Fruit fly (Drosophila melanogaster) whole organism, embryonic: ENCODE data around the gene Dis3l2.

Source experiments
- Atf3 ChIP-seq: fragments of 200-800 bp; sonication (Bioruptor generic); optimal IDR thresholded peaks from 3 replicates; lab custom pipeline; 2016; ENCODE audit warnings: missing biosample characterization, missing genetic modification characterization
- Awh ChIP-seq: fragments of 200-800 bp; sonication (Bioruptor generic); IDR thresholded peaks from 2 replicates; pipeline ENCODE4, ENCODE4 v1.3.6; 2022; ENCODE audit warnings: missing biosample characterization, missing genetic modification characterization
- CG10274 ChIP-seq: fragments of 200-800 bp; sonication (Bioruptor generic); optimal IDR thresholded peaks from 3 replicates; lab custom pipeline; 2017; ENCODE audit warnings: missing biosample characterization, mild to moderate bottlenecking, missing genetic modification characterization
- CG10654 ChIP-seq: fragments of 200-800 bp; sonication (Bioruptor generic); optimal IDR thresholded peaks from 2 replicates; lab custom pipeline; 2016; ENCODE audit warnings: missing biosample characterization, missing genetic modification characterization
- CG12769 ChIP-seq: fragments of 200-800 bp; sonication (Bioruptor generic); optimal IDR thresholded peaks from 2 replicates; lab custom pipeline; 2019; ENCODE audit warnings: missing biosample characterization, mild to moderate bottlenecking, missing genetic modification characterization, moderate library complexity
- CG13894 ChIP-seq: fragments of 200-800 bp; sonication (Bioruptor generic); optimal IDR thresholded peaks from 3 replicates; lab custom pipeline; 2018; ENCODE audit warnings: missing biosample characterization, mild to moderate bottlenecking, missing genetic modification characterization, moderate library complexity
- CG14014 ChIP-seq: fragments of 200-800 bp; sonication (Bioruptor generic); IDR thresholded peaks from 2 replicates; pipeline ENCODE4 v1.3.6; 2022; ENCODE audit warnings: missing biosample characterization, missing genetic modification characterization
- CG15601 ChIP-seq: fragments of 200-800 bp; sonication (Bioruptor generic); optimal IDR thresholded peaks from 3 replicates; lab custom pipeline; 2019; ENCODE audit warnings: missing biosample characterization, mild to moderate bottlenecking, missing genetic modification characterization, moderate library complexity
- CG17328 ChIP-seq: fragments of 200-800 bp; sonication (Bioruptor generic); IDR thresholded peaks from 2 replicates; pipeline ENCODE4 v1.3.6; 2022; ENCODE audit warnings: missing biosample characterization, missing genetic modification characterization
- CG17568 ChIP-seq: fragments of 200-800 bp; sonication (Bioruptor generic); optimal IDR thresholded peaks from 2 replicates; lab custom pipeline; 2018; ENCODE audit warnings: missing biosample characterization, mild to moderate bottlenecking, missing genetic modification characterization, moderate library complexity
- CG2199 ChIP-seq: fragments of 200-800 bp; sonication (Bioruptor generic); IDR thresholded peaks from 3 replicates; pipeline ENCODE4 v1.3.6; 2022; ENCODE audit warnings: missing biosample characterization, missing genetic modification characterization
- CG2712 ChIP-seq: fragments of 200-800 bp; optimal IDR thresholded peaks from 3 replicates; lab custom pipeline; 2019; ENCODE audit warnings: missing biosample characterization, mild to moderate bottlenecking, missing genetic modification characterization, moderate library complexity
- CG31365 ChIP-seq: fragments of 200-800 bp; sonication (Bioruptor generic); optimal IDR thresholded peaks from 2 replicates; lab custom pipeline; 2018; ENCODE audit warnings: missing biosample characterization, mild to moderate bottlenecking, missing genetic modification characterization
- CG31441 ChIP-seq: fragments of 200-800 bp; sonication (Bioruptor generic); IDR thresholded peaks from 2 replicates; pipeline ENCODE4 v1.3.6; 2022; ENCODE audit warnings: missing biosample characterization, missing genetic modification characterization
- CG3847 ChIP-seq: fragments of 200-800 bp; sonication (Bioruptor generic); IDR thresholded peaks from 2 replicates; pipeline ENCODE4 v1.3.6; 2022; ENCODE audit warnings: missing biosample characterization, missing genetic modification characterization
- CG43689 ChIP-seq: fragments of 200-800 bp; sonication (Bioruptor generic); IDR thresholded peaks from 2 replicates; pipeline ENCODE4 v1.3.6; 2022; ENCODE audit warnings: missing biosample characterization, missing genetic modification characterization
- CG4424 ChIP-seq: fragments of 200-800 bp; sonication (Bioruptor generic); optimal IDR thresholded peaks from 3 replicates; lab custom pipeline; 2016; ENCODE audit warnings: missing biosample characterization, missing genetic modification characterization
- CG4617 ChIP-seq: fragments of 200-800 bp; sonication (Bioruptor generic); optimal IDR thresholded peaks from 3 replicates; lab custom pipeline; 2016; ENCODE audit warnings: missing biosample characterization, missing genetic modification characterization, borderline replicate concordance
- CG4730 ChIP-seq: fragments of 200-800 bp; sonication (Bioruptor generic); IDR thresholded peaks from 2 replicates; pipeline ENCODE4 v1.3.6; 2022; ENCODE audit warnings: missing biosample characterization, missing genetic modification characterization
- CG5180 ChIP-seq: fragments of 200-800 bp; sonication (Bioruptor generic); optimal IDR thresholded peaks from 3 replicates; lab custom pipeline; 2017; ENCODE audit warnings: missing biosample characterization, missing genetic modification characterization, mild to moderate bottlenecking, moderate library complexity, missing genetic modification reagents
- CG7839 ChIP-seq: fragments of 200-800 bp; sonication (Bioruptor generic); optimal IDR thresholded peaks from 3 replicates; lab custom pipeline; 2018; ENCODE audit warnings: missing biosample characterization, mild to moderate bottlenecking, missing genetic modification characterization, moderate library complexity
- CG9215 ChIP-seq: fragments of 200-800 bp; sonication (Bioruptor generic); IDR thresholded peaks from 2 replicates; pipeline ENCODE4 v1.3.6; 2022; ENCODE audit warnings: missing biosample characterization, missing genetic modification characterization
- CG9437 ChIP-seq: fragments of 200-800 bp; sonication (Bioruptor generic); optimal IDR thresholded peaks from 2 replicates; lab custom pipeline; 2018; ENCODE audit warnings: missing biosample characterization, mild to moderate bottlenecking, missing genetic modification characterization
- E2f1 ChIP-seq: fragments of 200-800 bp; sonication (Bioruptor generic); IDR thresholded peaks from 2 replicates; pipeline ENCODE4 v1.3.6; 2022; ENCODE audit warnings: missing biosample characterization, missing genetic modification characterization
- Gsc ChIP-seq: fragments of 200-800 bp; sonication (Bioruptor generic); IDR thresholded peaks from 2 replicates; pipeline ENCODE4 v1.3.6; 2022; ENCODE audit warnings: missing biosample characterization, missing genetic modification characterization
- Med ChIP-seq: fragments of 200-800 bp; sonication (Bioruptor generic); peaks from one replicate; lab custom pipeline; 2016; ENCODE audit warnings: missing biosample characterization, missing genetic modification characterization, mild to moderate bottlenecking, inconsistent platforms, moderate library complexity
- Oli ChIP-seq: fragments of 200-800 bp; sonication (Bioruptor generic); optimal IDR thresholded peaks from 2 replicates; lab custom pipeline; 2018; ENCODE audit warnings: missing biosample characterization, mild to moderate bottlenecking, missing genetic modification characterization, moderate library complexity
- ab ChIP-seq: fragments of 200-800 bp; sonication (Bioruptor generic); optimal IDR thresholded peaks from 2 replicates; lab custom pipeline; 2016; ENCODE audit warnings: missing biosample characterization, missing genetic modification characterization
- abd-A ChIP-seq: fragments of 200-800 bp; sonication (Bioruptor generic); optimal IDR thresholded peaks from 3 replicates; lab custom pipeline; 2019; ENCODE audit warnings: missing biosample characterization, mild to moderate bottlenecking, missing genetic modification characterization, moderate library complexity
- bbx ChIP-seq: fragments of 200-800 bp; sonication (Bioruptor generic); IDR thresholded peaks from 2 replicates; pipeline ENCODE4 v1.3.6; 2022; ENCODE audit warnings: missing biosample characterization, missing genetic modification characterization; ENCODE audit not compliant: partially characterized antibody
- bowl ChIP-seq: fragments of 200-800 bp; sonication (Bioruptor generic); IDR thresholded peaks from 2 replicates; pipeline ENCODE4 v1.3.6; 2022; ENCODE audit warnings: missing biosample characterization, missing genetic modification characterization
- chn ChIP-seq: fragments of 200-800 bp; sonication (Bioruptor generic); optimal IDR thresholded peaks from 2 replicates; lab custom pipeline; 2016; ENCODE audit warnings: missing biosample characterization, missing genetic modification characterization
- dmrt11E ChIP-seq: fragments of 200-800 bp; sonication (Bioruptor generic); optimal IDR thresholded peaks from 3 replicates; lab custom pipeline; 2018; ENCODE audit warnings: missing biosample characterization, mild to moderate bottlenecking, missing genetic modification characterization, moderate library complexity
- dmrt99B ChIP-seq: fragments of 200-800 bp; sonication (Bioruptor generic); optimal IDR thresholded peaks from 2 replicates; lab custom pipeline; 2018; ENCODE audit warnings: missing biosample characterization, mild to moderate bottlenecking, missing genetic modification characterization, moderate library complexity
- gem ChIP-seq: fragments of 200-800 bp; sonication (Bioruptor generic); optimal IDR thresholded peaks from 2 replicates; lab custom pipeline; 2019; ENCODE audit warnings: missing biosample characterization, mild to moderate bottlenecking, missing genetic modification characterization, moderate library complexity
- gfzf ChIP-seq: fragments of 200-800 bp; sonication (Bioruptor generic); optimal IDR thresholded peaks from 2 replicates; lab custom pipeline; 2016; ENCODE audit warnings: missing biosample characterization, mild to moderate bottlenecking, missing genetic modification characterization, moderate library complexity
- gsb ChIP-seq: fragments of 200-800 bp; sonication (Bioruptor generic); IDR thresholded peaks from 2 replicates; pipeline ENCODE4 v1.3.6; 2022; ENCODE audit warnings: missing biosample characterization, missing genetic modification characterization
- inv ChIP-seq: fragments of 200-800 bp; sonication (Bioruptor generic); IDR thresholded peaks from 2 replicates; pipeline ENCODE4 v1.3.6; 2022; ENCODE audit warnings: missing biosample characterization, missing genetic modification characterization; ENCODE audit not compliant: partially characterized antibody
- maf-S ChIP-seq: fragments of 200-800 bp; sonication (Bioruptor generic); optimal IDR thresholded peaks from 2 replicates; lab custom pipeline; 2016; ENCODE audit warnings: missing biosample characterization, missing genetic modification characterization
- mam ChIP-seq: fragments of 200-800 bp; sonication (Bioruptor generic); optimal IDR thresholded peaks from 3 replicates; lab custom pipeline; 2016; ENCODE audit warnings: missing biosample characterization, missing genetic modification characterization
- nmo ChIP-seq: fragments of 200-800 bp; sonication (Bioruptor generic); optimal IDR thresholded peaks from 2 replicates; lab custom pipeline; 2018; ENCODE audit warnings: missing biosample characterization, mild to moderate bottlenecking, missing genetic modification characterization, moderate library complexity
- pita ChIP-seq: fragments of 200-800 bp; sonication (Bioruptor generic); optimal IDR thresholded peaks from 2 replicates; lab custom pipeline; 2017; ENCODE audit warnings: missing biosample characterization, mild to moderate bottlenecking, missing genetic modification characterization
- prd ChIP-seq, 3 experiments: fragments of >200 bp in 2 of 3; fragments of 200-800 bp in 1 of 3; sonication (Bioruptor generic) in 1 of 3; optimal IDR thresholded peaks in 2 of 3; IDR thresholded peaks in 1 of 3; 2 replicates in 2 of 3; 3 replicates in 1 of 3; pipeline versions ENCODE4 v1.3.6 to Lab custom; 2017 to 2022; ENCODE audit warnings: missing biosample characterization in 1 of 3, missing genetic modification characterization in 1 of 3
- slou ChIP-seq: fragments of 200-800 bp; sonication (Bioruptor generic); optimal IDR thresholded peaks from 3 replicates; lab custom pipeline; 2016; ENCODE audit warnings: missing biosample characterization, missing genetic modification characterization

The Dis3l2 gene

dm6 chr3L:247482-248225 lies 35.1 kb downstream of the Dis3l2 start, which contains the start of gene mthl14 (continued):
- TF ChIP-seq E2f1 (no peak), CG10654 (GFP tag; lab: Kevin White, UChicago) (no peak), chn (no peak), maf-S (no peak), Gsc (GFP tag; lab: Robert Waterston, UW) (no peak), CG10274 (no peak), prd (optimal IDR thresholded peaks at IDR 0.05; lab: Kevin White, UChicago) (no peak), prd (GFP tag; IDR thresholded peaks at IDR 0.05; lab: Robert Waterston, UW) (no peak), dmrt99B (no peak), Awh (no peak), ab (GFP tag; lab: Kevin White, UChicago) (no peak), Atf3 (GFP tag; lab: Kevin White, UChicago) (no peak), CG17568 (GFP tag; lab: Kevin White, UChicago) (peak; percentile 39), gsb (GFP tag; lab: Robert Waterston, UW) (no peak), inv (GFP tag; lab: Robert Waterston, UW) (no peak), CG9437 (GFP tag; lab: Kevin White, UChicago) (no peak), CG17328 (no peak), slou (GFP tag; lab: Kevin White, UChicago) (no peak), CG14014 (GFP tag; lab: Robert Waterston, UW) (no peak), CG15601 (tag; lab: Kevin White, UChicago) (peak; percentile 50), CG2712 (no peak), CG7839 (tag; lab: Kevin White, UChicago) (no peak), CG9215 (GFP tag; lab: Robert Waterston, UW) (no peak)

dm6 chr3L:248226-248758 lies 35.8 kb downstream of the Dis3l2 start:
- no peak for TF ChIP-seq abd-A (tag; lab: Kevin White, UChicago)
- TF ChIP-seq CG5180: peak; percentile 97
- peak; percentile 20 for TF ChIP-seq Med (GFP tag; lab: Kevin White, UChicago)
- peak; percentile 12 for TF ChIP-seq pita (GFP tag; lab: Kevin White, UChicago)
- TF ChIP-seq CG31441 (GFP tag; lab: Robert Waterston, UW): no peak
- TF ChIP-seq gfzf (GFP tag; lab: Kevin White, UChicago): peak; percentile 23
- TF ChIP-seq bbx (GFP tag; lab: Robert Waterston, UW): 0 out of 2 replicates have a peak, but pooled peaks have one; percentile 40
- TF ChIP-seq CG4617 (GFP tag; lab: Kevin White, UChicago): peak; percentile 6

- TF ChIP-seq bbx (GFP tag; lab: Robert Waterston, UW) (peak; percentile 90), mam (GFP tag; lab: Kevin White, UChicago) (peak; percentile 93), CG10654 (GFP tag; lab: Kevin White, UChicago) (peak; percentile 79), Atf3 (GFP tag; lab: Kevin White, UChicago) (peak; percentile 84), CG3847 (GFP tag; lab: Robert Waterston, UW) (peak; percentile 77), CG12769 (tag; lab: Kevin White, UChicago) (peak; percentile 92), CG31365 (tag; lab: Kevin White, UChicago) (peak; percentile 53), CG4424 (peak; percentile 69), bowl (GFP tag; lab: Robert Waterston, UW) (no peak), CG13894 (tag; lab: Kevin White, UChicago) (peak; percentile 45), dmrt11E (tag; lab: Kevin White, UChicago) (peak; percentile 23), gem (tag; lab: Kevin White, UChicago) (no peak), CG2199 (peak; percentile 75; the same call in 2 of the 3 replicates), CG4730 (GFP tag; lab: Robert Waterston, UW) (peak; percentile 62), Oli (tag; lab: Kevin White, UChicago) (no peak), nmo (GFP tag; lab: Kevin White, UChicago) (peak; percentile 75), CG43689 (GFP tag; lab: Robert Waterston, UW) (no peak)
Observed at dm6 chr3L:257618-258475, 45.3 kb downstream of the Dis3l2 start, which contains the start of the genes DIP2 and wac. Gene DIP2 (minus strand): TSS chr3L:257954. Gene wac (plus strand): TSS chr3L:258176.
